Worm (Caenorhabditis elegans): ENCODE measurements around the gene F47G3.3.

DNA sequence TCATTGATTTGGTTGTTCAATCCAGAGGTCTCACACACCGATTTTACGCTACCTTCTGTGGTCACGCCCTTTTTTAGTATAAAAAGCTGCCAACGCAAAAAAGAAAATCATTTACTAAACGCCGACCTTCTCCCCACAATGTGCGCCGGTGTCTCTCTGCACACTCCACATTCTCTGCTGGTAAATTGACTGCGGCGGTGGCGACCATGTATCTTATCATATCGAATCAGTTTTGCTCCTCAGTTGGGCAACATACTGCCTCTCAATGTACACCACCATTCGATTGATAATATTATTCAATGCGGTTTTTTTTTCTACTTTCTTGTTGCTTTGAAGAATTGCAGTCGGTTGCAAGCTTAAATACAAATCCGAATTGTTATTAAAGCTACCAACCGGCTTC lies 3.7 kb upstream of the F47G3.3 start:
- peak; percentile 35 for TF ChIP-seq mep-1 (tag; optimal IDR thresholded peaks at IDR 0.05)
- no peak for TF ChIP-seq egl-27 (tag; optimal IDR thresholded peaks at IDR 0.05)
- TF ChIP-seq mdt-29 (GFP tag; IDR thresholded peaks at IDR 0.05): no peak
- TF ChIP-seq snpc-4 (tag; optimal IDR thresholded peaks at IDR 0.05): no peak
- TF ChIP-seq ztf-11 (tag; optimal IDR thresholded peaks at IDR 0.05): no peak
- no peak for TF ChIP-seq nhr-76 (tag; optimal IDR thresholded peaks at IDR 0.05)
- peak; percentile 65 for TF ChIP-seq nhr-28 (tag; optimal IDR thresholded peaks at IDR 0.05)
- TF ChIP-seq ceh-82 (tag; optimal IDR thresholded peaks at IDR 0.05): no peak
- no peak for TF ChIP-seq ces-1 (GFP tag; optimal IDR thresholded peaks at IDR 0.05)
- TF ChIP-seq mxl-3 (GFP tag; optimal IDR thresholded peaks at IDR 0.05): peak; percentile 52
